Fruit fly (Drosophila melanogaster) whole organism, pupa: ENCODE measurements around the gene Cenp-C.
A peak's percentile ranks its signal among the peaks of the same experiment; 100 is the strongest.

Source experiments
- CG10348 ChIP-seq: fragments of 200-800 bp; sonication (Bioruptor generic); IDR thresholded peaks from 2 replicates; pipeline ENCODE4 v1.3.6; 2022; ENCODE audit warnings: missing biosample characterization, missing genetic modification characterization
- CG12605 ChIP-seq: fragments of 200-800 bp; sonication (Bioruptor generic); IDR thresholded peaks from 2 replicates; pipeline ENCODE4 v1.3.6; 2022; ENCODE audit warnings: missing biosample characterization, missing genetic modification characterization
- CG13204 ChIP-seq: fragments of 200-800 bp; sonication (Bioruptor generic); optimal IDR thresholded peaks from 2 replicates; lab custom pipeline; 2018; ENCODE audit warnings: missing biosample characterization, mild to moderate bottlenecking, missing genetic modification characterization, moderate library complexity
- CG14655 ChIP-seq: fragments of 200-800 bp; sonication (Bioruptor generic); optimal IDR thresholded peaks from 3 replicates; lab custom pipeline; 2017; ENCODE audit warnings: mild to moderate bottlenecking, missing biosample characterization, missing genetic modification reagents, missing genetic modification characterization
- CG15710 ChIP-seq: fragments of 200-800 bp; sonication (Bioruptor generic); optimal IDR thresholded peaks from 2 replicates; lab custom pipeline; 2018; ENCODE audit warnings: missing biosample characterization, mild to moderate bottlenecking, missing genetic modification characterization, moderate library complexity
- CG17806 ChIP-seq: fragments of 200-800 bp; sonication (Bioruptor generic); optimal IDR thresholded peaks from 2 replicates; lab custom pipeline; 2018; ENCODE audit warnings: missing biosample characterization, mild to moderate bottlenecking, missing genetic modification characterization, moderate library complexity
- CG32121 ChIP-seq: fragments of 200-800 bp; sonication (Bioruptor generic); IDR thresholded peaks from 2 replicates; pipeline ENCODE4 v1.3.6; 2022; ENCODE audit warnings: missing biosample characterization, missing genetic modification characterization
- CG34367 ChIP-seq: fragments of 200-800 bp; sonication (Bioruptor generic); optimal IDR thresholded peaks from 2 replicates; lab custom pipeline; 2018; ENCODE audit warnings: missing biosample characterization, mild to moderate bottlenecking, missing genetic modification characterization
- CG4496 ChIP-seq: fragments of 200-800 bp; sonication (Bioruptor generic); IDR thresholded peaks from 3 replicates; pipeline ENCODE4 v1.3.6; 2022; ENCODE audit warnings: missing biosample characterization, missing genetic modification characterization
- CG8159 ChIP-seq: fragments of 200-800 bp; sonication (Bioruptor generic); optimal IDR thresholded peaks from 3 replicates; lab custom pipeline; 2018; ENCODE audit warnings: missing biosample characterization, mild to moderate bottlenecking, missing genetic modification characterization, moderate library complexity
- CG8301 ChIP-seq: fragments of 200-800 bp; sonication (Bioruptor generic); optimal IDR thresholded peaks from 2 replicates; lab custom pipeline; 2018; ENCODE audit warnings: missing biosample characterization, mild to moderate bottlenecking, missing genetic modification characterization
- CG9948 ChIP-seq: fragments of 200-800 bp; sonication (Bioruptor generic); optimal IDR thresholded peaks from 2 replicates; lab custom pipeline; 2018; ENCODE audit warnings: missing biosample characterization, mild to moderate bottlenecking, missing genetic modification characterization, moderate library complexity
- D1 ChIP-seq: fragments of 200-800 bp; sonication (Bioruptor generic); optimal IDR thresholded peaks from 2 replicates; lab custom pipeline; 2018; ENCODE audit warnings: missing biosample characterization, mild to moderate bottlenecking, missing genetic modification characterization, moderate library complexity
- EcR ChIP-seq: fragments of 200-800 bp; sonication (Bioruptor generic); optimal IDR thresholded peaks from 3 replicates; lab custom pipeline; 2019; ENCODE audit warnings: missing biosample characterization, missing genetic modification characterization, mild to moderate bottlenecking, moderate library complexity, missing genetic modification reagents
- Ets98B ChIP-seq: fragments of 200-800 bp; sonication (Bioruptor generic); IDR thresholded peaks from 2 replicates; pipeline ENCODE4 v1.3.6; 2022; ENCODE audit warnings: missing biosample characterization, missing genetic modification characterization
- Pif1A ChIP-seq: fragments of 200-800 bp; sonication (Bioruptor generic); optimal IDR thresholded peaks from 3 replicates; lab custom pipeline; 2016; ENCODE audit warnings: missing biosample characterization, missing genetic modification characterization
- Pif1B ChIP-seq: fragments of 200-800 bp; sonication (Bioruptor generic); optimal IDR thresholded peaks from 3 replicates; lab custom pipeline; 2016; ENCODE audit warnings: missing biosample characterization, missing genetic modification characterization
- Snoo ChIP-seq: fragments of 200-800 bp; sonication (Bioruptor generic); optimal IDR thresholded peaks from 3 replicates; lab custom pipeline; 2017; ENCODE audit warnings: missing biosample characterization, mild to moderate bottlenecking, missing genetic modification characterization, inconsistent platforms
- fd96Ca ChIP-seq: fragments of 200-800 bp; sonication (Bioruptor generic); IDR thresholded peaks from 3 replicates; pipeline ENCODE4 v1.3.6; 2022; ENCODE audit warnings: missing biosample characterization, missing genetic modification characterization
- gl ChIP-seq: fragments of 200-800 bp; sonication (Bioruptor generic); optimal IDR thresholded peaks from 2 replicates; lab custom pipeline; 2018; ENCODE audit warnings: missing biosample characterization, mild to moderate bottlenecking, missing genetic modification characterization
- rn ChIP-seq: fragments of 200-800 bp; sonication (Bioruptor generic); IDR thresholded peaks from 2 replicates; pipeline ENCODE4 v1.3.6; 2022; ENCODE audit warnings: missing biosample characterization, missing genetic modification characterization

Gene Cenp-C

dm6 chr3R:8562484-8562886, 1.4 kb upstream of the Cenp-C start, which contains the start of the genes mRpS18A and CG31460:
Gene mRpS18A, minus strand, starts transcription at chr3R:8562593.
Gene CG31460, plus strand, starts transcription at chr3R:8562673.
- no peak for TF ChIP-seq CG4496 (GFP tag; lab: Robert Waterston, UW)
- TF ChIP-seq CG8301 (tag; lab: Kevin White, UChicago): no peak
- TF ChIP-seq CG17806: no peak
- no peak for TF ChIP-seq CG12605
- no peak for TF ChIP-seq Ets98B (GFP tag; lab: Robert Waterston, UW)
- no peak for TF ChIP-seq CG14655 (GFP tag; lab: Kevin White, UChicago)
- TF ChIP-seq D1 (tag; lab: Kevin White, UChicago): no peak
- TF ChIP-seq CG9948 (tag; lab: Kevin White, UChicago): no peak
- no peak for TF ChIP-seq CG34367
- no peak for TF ChIP-seq CG8159 (tag; lab: Kevin White, UChicago)
- TF ChIP-seq CG13204 (GFP tag; lab: Kevin White, UChicago): no peak

- TF ChIP-seq CG32121 (GFP tag; lab: Robert Waterston, UW) (no peak), CG8159 (tag; lab: Kevin White, UChicago) (peak; percentile 61), CG34367 (peak; percentile 5), Snoo (tag; lab: Kevin White, UChicago) (no peak), CG17806 (no peak), CG12605 (peak; percentile 38; the same call in 1 of the 2 replicates), CG15710 (tag; lab: Kevin White, UChicago) (peak; percentile 40), CG9948 (tag; lab: Kevin White, UChicago) (peak; percentile 45), CG4496 (GFP tag; lab: Robert Waterston, UW) (no peak; the same call in 2 of the 3 replicates), gl (tag; lab: Kevin White, UChicago) (no peak), D1 (tag; lab: Kevin White, UChicago) (no peak), Pif1B (no peak), CG13204 (GFP tag; lab: Kevin White, UChicago) (no peak), fd96Ca (0 out of 3 replicates have a peak, but pooled peaks have one; percentile 20), rn (no peak), CG14655 (GFP tag; lab: Kevin White, UChicago) (peak; percentile 46), CG10348 (GFP tag; lab: Robert Waterston, UW) (no peak), EcR (no peak), Ets98B (GFP tag; lab: Robert Waterston, UW) (no peak), Pif1A (no peak), CG8301 (tag; lab: Kevin White, UChicago) (peak; percentile 8)
- TF ChIP-seq, all 21 proteins: peak for 8
Observed at dm6 chr3R:8577409-8578255, 13.7 kb downstream of the Cenp-C start, which contains the start of gene 5-HT2B. Gene 5-HT2B, plus strand, starts transcription at chr3R:8578205.

- no peak for TF ChIP-seq gl (tag; lab: Kevin White, UChicago)
- TF ChIP-seq CG15710 (tag; lab: Kevin White, UChicago): no peak
- TF ChIP-seq CG8159 (tag; lab: Kevin White, UChicago): no peak
- no peak for TF ChIP-seq CG12605
- no peak for TF ChIP-seq Snoo (tag; lab: Kevin White, UChicago)
- no peak for TF ChIP-seq CG9948 (tag; lab: Kevin White, UChicago)
- TF ChIP-seq CG17806: no peak
- TF ChIP-seq CG13204 (GFP tag; lab: Kevin White, UChicago): no peak
- no peak for TF ChIP-seq fd96Ca
- no peak for TF ChIP-seq Ets98B (GFP tag; lab: Robert Waterston, UW)
- no peak for TF ChIP-seq Pif1B
Observed at dm6 chr3R:8587859-8588258, 24.0 kb downstream of the Cenp-C start.

- TF ChIP-seq CG4496 (GFP tag; lab: Robert Waterston, UW) (no peak), rn (no peak), CG13204 (GFP tag; lab: Kevin White, UChicago) (no peak), CG8159 (tag; lab: Kevin White, UChicago) (no peak), CG15710 (tag; lab: Kevin White, UChicago) (no peak), CG34367 (no peak), gl (tag; lab: Kevin White, UChicago) (no peak), CG12605 (no peak), CG8301 (tag; lab: Kevin White, UChicago) (no peak), CG9948 (tag; lab: Kevin White, UChicago) (no peak), CG17806 (no peak), CG10348 (GFP tag; lab: Robert Waterston, UW) (no peak), fd96Ca (no peak), Pif1A (no peak)
Observed at dm6 chr3R:8596161-8596560, 32.3 kb downstream of the Cenp-C start.

dm6 chr3R:8616149-8616548, 52.2 kb downstream of the Cenp-C start:
- TF ChIP-seq CG34367 (no peak), rn (no peak), CG13204 (GFP tag; lab: Kevin White, UChicago) (no peak), CG12605 (no peak), CG8159 (tag; lab: Kevin White, UChicago) (no peak), CG32121 (GFP tag; lab: Robert Waterston, UW) (no peak), gl (tag; lab: Kevin White, UChicago) (no peak), CG17806 (no peak), Pif1A (no peak), CG8301 (tag; lab: Kevin White, UChicago) (no peak), Snoo (tag; lab: Kevin White, UChicago) (no peak), CG9948 (tag; lab: Kevin White, UChicago) (no peak), Ets98B (GFP tag; lab: Robert Waterston, UW) (no peak), EcR (no peak), D1 (tag; lab: Kevin White, UChicago) (no peak), CG15710 (tag; lab: Kevin White, UChicago) (no peak)
